Worm (Caenorhabditis elegans): ENCODE data around the gene sre-21.

The sre-21 gene

DNA sequence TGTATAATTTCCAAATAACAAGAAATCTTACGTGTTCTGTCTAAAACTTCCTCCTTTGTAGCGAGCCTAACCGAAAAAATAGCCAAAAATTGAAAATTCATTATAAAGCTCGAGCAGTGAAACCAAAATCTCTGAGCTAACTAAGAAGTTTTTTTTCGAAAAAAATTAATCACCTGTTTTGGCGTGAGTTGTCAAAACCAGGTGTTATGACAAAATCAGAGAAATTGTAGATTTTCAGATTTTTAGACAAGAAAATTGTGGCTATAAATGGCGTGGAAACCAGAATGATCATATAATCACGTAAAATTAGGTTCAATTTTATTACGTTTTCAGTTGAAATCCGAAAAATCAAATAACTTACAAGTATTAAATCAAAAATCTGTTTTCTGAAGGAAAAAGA lies at the start of gene sre-21:
Gene sre-21, minus strand, starts transcription at position 101 of the 400 bp plus-strand sequence.
- no peak for TF ChIP-seq him-1 (tag; optimal IDR thresholded peaks at IDR 0.05)

DNA sequence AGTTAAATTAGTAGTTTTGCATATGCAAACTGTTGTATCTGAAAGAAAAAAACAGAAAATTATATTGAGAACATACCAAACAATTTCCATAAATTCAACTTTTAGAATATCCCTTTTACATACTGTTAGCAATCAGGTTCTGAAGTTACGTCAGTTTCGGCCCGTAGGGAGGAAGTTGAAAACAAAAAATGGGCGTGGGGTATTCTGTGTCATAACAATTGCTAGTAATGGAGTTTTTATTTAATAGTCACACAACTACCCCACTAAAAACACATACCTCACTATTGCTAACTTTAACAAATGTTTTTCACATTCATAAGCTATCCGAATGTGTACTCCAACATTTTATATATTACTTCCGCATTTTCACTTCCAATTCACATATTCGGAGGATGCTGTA lies 48.8 kb upstream of the sre-21 start, which contains the start of gene srh-300:
Gene srh-300, plus strand, starts transcription at position 301 of the 400 bp plus-strand sequence.
- TF ChIP-seq W03F9.2 (tag; optimal IDR thresholded peaks at IDR 0.05) (no peak), dao-5 (tag; optimal IDR thresholded peaks at IDR 0.05) (no peak), him-1 (tag; optimal IDR thresholded peaks at IDR 0.05) (no peak)

DNA sequence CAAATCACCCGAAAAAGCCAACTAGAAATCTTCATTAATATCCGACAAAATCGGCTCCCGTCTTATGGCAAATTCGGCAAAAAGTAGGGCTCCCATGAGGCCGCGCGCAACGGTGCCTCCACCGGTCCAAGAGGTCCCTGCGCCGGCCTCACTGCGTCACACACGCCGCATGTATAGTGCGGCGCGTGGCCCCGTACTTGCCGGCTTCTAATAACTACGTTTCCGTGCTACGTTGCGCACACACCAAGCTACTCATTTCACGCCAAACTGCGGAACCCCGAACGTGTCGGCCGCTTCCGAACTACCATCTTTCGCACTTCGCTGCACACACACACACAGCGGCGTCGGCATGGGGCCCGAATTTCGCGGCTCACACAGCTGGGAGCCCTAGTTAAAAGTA lies 46.7 kb upstream of the sre-21 start:
- no peak for TF ChIP-seq W03F9.2 (tag; optimal IDR thresholded peaks at IDR 0.05)

DNA sequence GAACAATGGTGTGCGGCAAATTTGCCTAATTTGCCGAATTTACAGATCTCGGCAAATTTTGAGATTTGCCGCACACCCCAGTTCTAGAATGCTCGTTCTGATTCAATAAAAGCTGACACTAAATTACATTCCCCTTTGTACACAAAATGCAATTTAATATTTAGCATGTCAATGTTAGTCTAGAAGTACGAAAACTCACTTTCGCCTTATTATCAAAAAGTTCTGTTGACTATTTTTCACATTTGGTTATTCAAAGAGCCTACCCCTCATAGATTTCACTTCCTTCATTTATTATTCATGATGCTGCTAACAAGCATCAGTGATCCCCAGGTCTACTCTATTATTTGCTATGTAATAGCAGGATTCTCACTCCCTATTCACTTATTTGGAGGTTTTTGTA lies 45.6 kb upstream of the sre-21 start, which contains the start of gene srh-298:
Gene srh-298, plus strand, starts transcription at position 301 of the 400 bp plus-strand sequence.
- TF ChIP-seq W03F9.2 (tag; optimal IDR thresholded peaks at IDR 0.05) (no peak), him-1 (tag; optimal IDR thresholded peaks at IDR 0.05) (no peak), dao-5 (tag; optimal IDR thresholded peaks at IDR 0.05) (no peak)

DNA sequence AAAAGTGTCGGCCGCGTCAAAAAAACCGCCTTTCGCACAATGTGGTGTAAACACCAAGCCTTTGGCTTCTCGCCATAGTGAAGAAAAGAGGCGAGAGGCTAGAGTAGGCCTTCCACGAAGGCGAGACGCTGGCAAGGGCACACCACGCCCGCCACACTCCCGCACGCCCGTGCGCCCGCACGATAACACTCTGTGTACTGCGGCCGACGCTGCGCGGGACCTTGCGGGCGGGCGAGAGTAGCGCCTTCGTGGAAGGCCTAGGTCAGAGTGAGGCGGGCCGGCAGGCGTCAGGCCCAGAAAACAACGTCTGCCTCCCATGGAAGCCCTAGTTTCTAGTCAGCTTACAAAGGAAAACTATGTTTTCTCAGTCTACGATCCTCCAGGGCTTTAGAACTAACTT lies 39.1 kb upstream of the sre-21 start:
- TF ChIP-seq dao-5 (tag; optimal IDR thresholded peaks at IDR 0.05) (no peak), him-1 (tag; optimal IDR thresholded peaks at IDR 0.05) (no peak), W03F9.2 (tag; optimal IDR thresholded peaks at IDR 0.05) (no peak)

DNA sequence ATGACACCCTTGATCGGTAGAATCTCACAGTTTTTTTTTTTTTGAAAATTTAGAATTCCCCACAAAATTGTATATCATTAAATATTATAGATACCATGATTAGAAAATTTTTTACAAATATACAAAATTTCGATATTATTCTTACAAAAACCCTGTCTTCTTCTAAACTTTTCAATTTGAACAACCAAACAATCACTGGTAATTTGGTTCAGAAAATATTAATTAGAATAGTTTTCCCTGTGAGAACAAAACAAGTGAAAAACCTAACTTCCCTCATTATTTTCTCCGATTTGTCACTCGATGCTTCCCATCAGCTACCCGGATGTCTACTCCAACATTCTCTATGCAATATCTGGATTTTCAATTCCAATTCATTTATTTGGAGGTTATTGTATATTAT lies 37.0 kb upstream of the sre-21 start, which contains the start of gene srh-296:
Gene srh-296, plus strand, starts transcription at position 301 of the 400 bp plus-strand sequence.
- no peak for TF ChIP-seq dao-5 (tag; optimal IDR thresholded peaks at IDR 0.05)
- TF ChIP-seq him-1 (tag; optimal IDR thresholded peaks at IDR 0.05): no peak
- TF ChIP-seq W03F9.2 (tag; optimal IDR thresholded peaks at IDR 0.05): no peak

DNA sequence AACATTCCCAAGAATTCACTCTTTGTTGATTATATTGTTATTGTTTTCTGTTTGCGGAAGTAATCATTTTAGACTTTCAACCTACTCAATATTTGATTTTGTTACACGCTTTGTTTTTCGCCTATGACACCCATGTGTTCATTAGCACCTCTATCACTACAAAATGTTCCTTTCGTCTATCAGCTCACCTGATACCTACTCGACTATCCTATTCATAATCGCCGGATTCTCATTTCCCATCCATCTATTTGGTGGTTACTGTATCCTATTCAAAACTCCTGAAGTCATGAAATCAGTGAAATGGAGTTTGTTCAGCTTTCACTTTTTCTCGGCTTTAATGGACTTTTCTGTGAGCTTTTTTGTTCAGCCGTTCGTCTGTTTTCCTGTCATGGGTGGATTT lies 32.3 kb upstream of the sre-21 start, which contains the start of gene srh-291:
Gene srh-291, plus strand, starts transcription at position 301 of the 400 bp plus-strand sequence.
- TF ChIP-seq dao-5 (tag; optimal IDR thresholded peaks at IDR 0.05) (no peak), W03F9.2 (tag; optimal IDR thresholded peaks at IDR 0.05) (no peak), him-1 (tag; optimal IDR thresholded peaks at IDR 0.05) (no peak)

DNA sequence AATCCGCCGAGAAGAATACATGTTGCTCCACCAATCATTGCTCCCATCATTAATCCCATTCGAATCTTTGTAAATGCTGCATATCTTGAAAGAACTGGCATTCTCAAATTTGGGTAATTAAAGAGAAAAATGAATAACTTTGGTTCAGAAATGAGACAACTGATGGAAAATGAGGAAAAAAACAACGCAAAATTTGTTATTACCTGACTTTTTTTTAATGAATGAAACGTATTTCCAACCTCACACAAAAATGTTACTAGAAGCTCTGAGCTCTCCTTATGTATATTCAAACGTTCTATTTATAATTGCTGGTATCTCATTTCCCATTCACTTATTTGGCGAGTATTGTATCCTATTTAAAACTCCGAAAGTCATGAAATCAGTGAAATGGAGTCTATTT lies 29.5 kb upstream of the sre-21 start, which contains the start of the genes Y94A7B.11 and srh-292:
Gene Y94A7B.11, minus strand, starts transcription at position 101 of the 400 bp plus-strand sequence.
Gene srh-292, plus strand, starts transcription at position 251 of the 400 bp plus-strand sequence.
- TF ChIP-seq him-1 (tag; optimal IDR thresholded peaks at IDR 0.05): no peak
- TF ChIP-seq dao-5 (tag; optimal IDR thresholded peaks at IDR 0.05): no peak
- TF ChIP-seq W03F9.2 (tag; optimal IDR thresholded peaks at IDR 0.05): no peak

DNA sequence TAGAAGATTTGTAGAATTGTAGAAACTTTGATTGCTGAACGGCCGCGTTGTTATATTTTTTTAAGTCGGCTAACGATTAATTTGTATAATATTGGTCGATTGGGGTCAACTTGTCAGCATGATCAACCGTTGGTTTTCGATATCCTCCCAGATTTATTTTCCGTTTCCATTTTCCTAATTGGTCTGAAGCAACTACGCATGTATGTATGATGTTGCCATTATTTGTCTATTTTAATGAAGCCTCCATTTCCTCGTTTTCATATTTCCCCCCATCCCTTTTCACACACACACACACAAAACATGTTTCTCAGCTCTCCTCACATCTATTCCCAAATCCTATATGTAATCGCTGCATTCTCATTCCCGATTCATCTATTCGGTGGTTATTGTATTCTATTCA lies 27.5 kb upstream of the sre-21 start, which contains the start of gene srh-287:
Gene srh-287, plus strand, starts transcription at position 301 of the 400 bp plus-strand sequence.
- TF ChIP-seq dao-5 (tag; optimal IDR thresholded peaks at IDR 0.05): no peak
- no peak for TF ChIP-seq W03F9.2 (tag; optimal IDR thresholded peaks at IDR 0.05)
- TF ChIP-seq him-1 (tag; optimal IDR thresholded peaks at IDR 0.05): no peak

DNA sequence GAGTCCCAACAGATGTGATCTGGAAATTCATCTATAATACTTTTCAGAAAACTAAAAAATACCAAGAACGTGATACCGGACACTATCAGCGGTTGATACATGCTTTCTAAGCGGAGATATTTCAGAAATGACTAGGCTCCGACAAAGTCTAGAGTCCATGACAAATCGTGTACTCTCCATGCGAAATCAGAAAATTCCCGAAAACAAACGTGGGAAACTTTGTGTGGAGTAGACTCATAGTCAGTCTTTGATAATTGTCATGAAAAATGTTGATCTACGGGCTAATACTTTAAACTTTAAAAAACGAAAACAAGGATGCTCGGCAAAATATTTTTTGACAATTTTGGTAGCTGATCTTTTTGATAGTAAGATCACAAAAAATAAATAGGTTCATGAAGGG lies 25.8 kb upstream of the sre-21 start, which contains the start of gene srx-18:
Gene srx-18, minus strand, starts transcription at position 101 of the 400 bp plus-strand sequence.
- TF ChIP-seq him-1 (tag; optimal IDR thresholded peaks at IDR 0.05) (no peak), W03F9.2 (tag; optimal IDR thresholded peaks at IDR 0.05) (no peak), dao-5 (tag; optimal IDR thresholded peaks at IDR 0.05) (no peak)

DNA sequence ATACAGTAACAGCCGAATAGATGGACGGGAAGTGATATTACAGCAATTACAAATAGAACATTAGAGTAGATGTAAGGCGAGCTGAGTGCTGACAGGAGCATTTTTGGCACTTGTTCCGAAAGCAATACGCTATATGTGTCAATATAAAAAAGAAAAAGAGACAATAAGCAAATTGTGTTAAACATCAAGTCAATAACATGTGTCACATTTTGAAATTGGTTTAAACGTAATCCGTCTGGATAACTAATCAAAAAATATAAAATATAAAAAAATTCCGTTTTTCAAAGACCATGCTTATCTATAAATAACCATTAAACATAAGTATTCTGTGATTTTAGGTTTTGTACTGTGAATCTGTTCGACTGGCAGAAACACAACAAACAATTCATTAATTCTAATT lies 22.6 kb upstream of the sre-21 start, which contains the start of gene srh-288:
Gene srh-288, minus strand, starts transcription at position 101 of the 400 bp plus-strand sequence.
- TF ChIP-seq him-1 (tag; optimal IDR thresholded peaks at IDR 0.05) (no peak), W03F9.2 (tag; optimal IDR thresholded peaks at IDR 0.05) (no peak), dao-5 (tag; optimal IDR thresholded peaks at IDR 0.05) (no peak)

DNA sequence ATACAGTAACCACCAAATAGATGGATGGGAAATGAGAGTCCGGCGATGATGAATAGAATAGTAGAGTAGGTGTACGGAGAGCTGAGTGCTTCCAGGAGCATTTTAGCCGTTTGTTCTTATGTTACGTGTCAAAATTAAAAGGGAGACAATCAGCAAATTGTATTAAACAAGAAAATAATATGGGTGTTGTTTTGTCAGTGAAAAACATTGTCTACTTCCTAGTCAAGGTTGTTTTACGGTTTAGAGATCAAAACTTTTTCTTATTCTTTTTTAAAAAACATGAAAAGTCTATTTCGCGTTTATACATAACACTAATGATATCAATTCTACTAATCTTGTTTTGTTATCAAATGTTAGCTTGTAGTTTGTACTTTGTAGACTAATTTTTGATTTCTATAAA lies 21.0 kb upstream of the sre-21 start, which contains the start of gene srh-289:
Gene srh-289, minus strand, starts transcription at position 101 of the 400 bp plus-strand sequence.
- TF ChIP-seq dao-5 (tag; optimal IDR thresholded peaks at IDR 0.05) (no peak), him-1 (tag; optimal IDR thresholded peaks at IDR 0.05) (no peak), W03F9.2 (tag; optimal IDR thresholded peaks at IDR 0.05) (no peak)

DNA sequence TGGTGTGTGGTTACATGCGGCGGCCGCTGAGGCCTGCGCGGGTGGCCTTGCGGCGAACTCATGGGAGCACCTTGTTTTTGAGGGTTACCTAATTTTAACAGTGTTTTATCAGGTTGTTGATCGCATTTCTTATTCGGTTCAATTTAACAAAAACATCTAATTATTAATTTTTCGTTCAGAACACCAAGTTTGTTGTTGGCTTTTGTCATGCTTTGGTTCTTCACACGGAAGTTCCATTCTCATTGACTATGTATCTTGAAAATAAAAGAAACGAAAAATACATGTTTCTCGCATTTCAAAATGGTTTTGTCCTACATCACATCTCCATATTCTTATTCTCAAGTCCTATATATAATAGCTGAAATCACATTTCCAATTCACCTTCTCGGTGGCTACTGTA lies 17.2 kb upstream of the sre-21 start, which contains the start of gene srh-290:
Gene srh-290, plus strand, starts transcription at position 301 of the 400 bp plus-strand sequence.
- TF ChIP-seq dao-5 (tag; optimal IDR thresholded peaks at IDR 0.05): no peak
- no peak for TF ChIP-seq W03F9.2 (tag; optimal IDR thresholded peaks at IDR 0.05)
- no peak for TF ChIP-seq him-1 (tag; optimal IDR thresholded peaks at IDR 0.05)

DNA sequence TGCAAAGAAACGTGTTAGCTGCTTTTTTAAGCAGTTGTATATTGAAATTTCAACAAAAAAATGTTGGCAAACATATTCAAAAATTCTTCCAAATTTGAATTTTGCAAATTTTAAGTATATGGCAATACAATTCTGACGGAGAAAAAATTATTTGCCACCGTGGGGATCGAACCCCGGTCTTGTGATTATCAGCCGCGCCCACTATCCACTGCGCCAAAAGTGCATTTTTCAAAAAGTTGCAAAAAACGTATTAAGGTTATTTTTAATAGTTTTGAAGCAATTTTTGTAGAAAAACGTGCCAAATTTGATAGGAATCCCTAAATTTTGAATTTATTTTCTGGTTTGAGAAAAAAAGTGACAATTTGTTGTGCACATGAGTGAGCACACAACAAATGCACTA lies 11.4 kb upstream of the sre-21 start:
- no peak for TF ChIP-seq him-1 (tag; optimal IDR thresholded peaks at IDR 0.05)
- no peak for TF ChIP-seq W03F9.2 (tag; optimal IDR thresholded peaks at IDR 0.05)
- TF ChIP-seq dao-5 (tag; optimal IDR thresholded peaks at IDR 0.05): no peak

DNA sequence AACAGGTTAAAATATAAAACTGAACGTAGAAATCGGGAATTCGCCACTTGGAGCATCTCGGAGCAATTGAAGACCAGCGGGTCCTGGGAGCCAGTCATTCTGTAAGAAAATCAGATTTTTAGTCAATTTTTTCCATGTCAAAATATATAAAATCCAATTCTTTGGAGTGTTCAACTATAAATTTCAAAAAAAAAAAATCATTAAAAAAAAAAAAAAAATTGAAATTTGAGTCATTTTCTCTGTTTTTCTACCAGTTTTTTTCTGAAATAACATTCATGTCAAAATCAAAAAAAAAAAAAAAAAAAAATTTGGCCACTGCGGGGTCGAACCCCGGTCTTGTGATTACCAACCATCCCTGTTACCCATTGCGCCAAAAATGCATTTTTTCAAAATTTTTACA lies 10.5 kb upstream of the sre-21 start, which contains the start of gene srab-12:
Gene srab-12, minus strand, starts transcription at position 101 of the 400 bp plus-strand sequence.
- no peak for TF ChIP-seq him-1 (tag; optimal IDR thresholded peaks at IDR 0.05)
- TF ChIP-seq dao-5 (tag; optimal IDR thresholded peaks at IDR 0.05): no peak
- TF ChIP-seq W03F9.2 (tag; optimal IDR thresholded peaks at IDR 0.05): no peak

All from whole organism, L4/young adult.